Worm (Caenorhabditis elegans) whole organism, young adult: ENCODE data around the gene T01B7.5.

Experiments used
- B0019.2 ChIP-seq: fragments of 200-800 bp; sonication (Bioruptor generic); conservative IDR thresholded peaks from 2 replicates; pipeline ENCODE4 v1.3.6; 2022; ENCODE audit warnings: missing genetic modification reagents, missing genetic modification characterization, missing compliant biosample characterization
- B0336.3 ChIP-seq: fragments of 200-800 bp; sonication (Bioruptor generic); IDR thresholded peaks from 2 replicates; pipeline ENCODE4 v1.3.6; 2022; ENCODE audit warnings: missing genetic modification characterization, missing compliant biosample characterization
- C06A6.2 ChIP-seq: fragments of 200-800 bp; sonication (Bioruptor generic); conservative IDR thresholded peaks from 2 replicates; pipeline ENCODE4 v1.3.6; 2022; ENCODE audit warnings: missing genetic modification characterization, missing compliant biosample characterization
- D2030.7 ChIP-seq: fragments of 200-800 bp; sonication (Bioruptor generic); IDR thresholded peaks from 2 replicates; pipeline ENCODE4 v1.3.6; 2022; ENCODE audit warnings: missing genetic modification reagents, missing genetic modification characterization, missing compliant biosample characterization
- F52B5.7 ChIP-seq: sonication (generic microtip); optimal IDR thresholded peaks from 2 replicates; lab custom pipeline; 2016; ENCODE audit warnings: mild to moderate bottlenecking, missing genetic modification characterization, missing compliant biosample characterization
- K11D2.4 ChIP-seq: fragments of 200-800 bp; sonication (Bioruptor generic); IDR thresholded peaks from 2 replicates; pipeline ENCODE4 v1.3.6; 2022; ENCODE audit warnings: missing genetic modification reagents, missing genetic modification characterization, missing compliant biosample characterization
- T26A5.8 ChIP-seq: sonication (generic microtip); optimal IDR thresholded peaks from 2 replicates; lab custom pipeline; 2016; ENCODE audit warnings: missing genetic modification characterization, missing compliant biosample characterization
- Y53G8AR.9 ChIP-seq: fragments of 200-800 bp; sonication (Bioruptor generic); conservative IDR thresholded peaks from 2 replicates; pipeline ENCODE4 v1.3.6; 2022; ENCODE audit warnings: missing genetic modification reagents, missing genetic modification characterization, missing compliant biosample characterization
- Y67H2A.10 ChIP-seq: fragments of 200-800 bp; sonication (Bioruptor generic); conservative IDR thresholded peaks from 2 replicates; pipeline ENCODE4 v1.3.6; 2022; ENCODE audit warnings: missing genetic modification reagents, missing genetic modification characterization, missing compliant biosample characterization
- atf-7 ChIP-seq: sonication (generic microtip); optimal IDR thresholded peaks from 2 replicates; lab custom pipeline; 2017; ENCODE audit warnings: mild to moderate bottlenecking, missing genetic modification characterization, missing compliant biosample characterization
- attf-5 ChIP-seq: fragments of 200-800 bp; sonication (Bioruptor generic); optimal IDR thresholded peaks from 2 replicates; lab custom pipeline; 2018; ENCODE audit warnings: mild to moderate bottlenecking, missing genetic modification characterization, missing compliant biosample characterization
- ccch-3 ChIP-seq: fragments of 200-800 bp; sonication (Bioruptor generic); optimal IDR thresholded peaks from 2 replicates; lab custom pipeline; 2018; ENCODE audit warnings: mild to moderate bottlenecking, missing genetic modification characterization, missing compliant biosample characterization
- cebp-1 ChIP-seq, 2 experiments: fragments of 200-800 bp in 1 of 2; sonication (Bioruptor generic) in 1 of 2; sonication (generic microtip) in 1 of 2; IDR thresholded peaks in 1 of 2; optimal IDR thresholded peaks in 1 of 2; 2 replicates each; pipeline versions ENCODE4 v1.3.6 to Lab custom; 2017 to 2022; ENCODE audit warnings: missing compliant biosample characterization in 2 of 2, missing genetic modification characterization in 2 of 2, mild to moderate bottlenecking in 1 of 2, missing genetic modification reagents in 1 of 2, moderate library complexity in 1 of 2
- dox-1 ChIP-seq: fragments of 200-800 bp; sonication (Bioruptor generic); IDR thresholded peaks from 2 replicates; pipeline ENCODE4 v1.3.6; 2022; ENCODE audit warnings: missing genetic modification reagents, missing genetic modification characterization, missing compliant biosample characterization
- egl-44 ChIP-seq: fragments of 200-800 bp; sonication (Bioruptor generic); IDR thresholded peaks from 2 replicates; pipeline ENCODE4 v1.3.6; 2022; ENCODE audit warnings: missing genetic modification reagents, missing genetic modification characterization, missing compliant biosample characterization
- hmg-20 ChIP-seq: fragments of 200-800 bp; sonication (Bioruptor generic); IDR thresholded peaks from 2 replicates; pipeline ENCODE4 v1.3.6; 2022; ENCODE audit warnings: missing genetic modification reagents, missing genetic modification characterization, missing compliant biosample characterization
- hsf-1 ChIP-seq: fragments of 200-800 bp; sonication (Bioruptor generic); IDR thresholded peaks from 2 replicates; pipeline ENCODE4 v1.3.6; 2022; ENCODE audit warnings: missing genetic modification reagents, missing genetic modification characterization, missing compliant biosample characterization
- let-526 ChIP-seq: fragments of 200-800 bp; sonication (Bioruptor generic); IDR thresholded peaks from 2 replicates; pipeline ENCODE4 v1.3.6; 2022; ENCODE audit warnings: missing genetic modification reagents, missing genetic modification characterization, missing compliant biosample characterization
- let-607 ChIP-seq, 2 experiments: fragments of 200-800 bp in 1 of 2; sonication (Bioruptor generic) in 1 of 2; sonication (generic microtip) in 1 of 2; optimal IDR thresholded peaks; 2 replicates each; lab custom pipeline; 2016 to 2018; ENCODE audit warnings: mild to moderate bottlenecking in 2 of 2, missing compliant biosample characterization in 2 of 2, missing genetic modification characterization in 2 of 2, moderate library complexity in 2 of 2, missing genotype in 1 of 2
- lin-40 ChIP-seq: sonication (generic microtip); optimal IDR thresholded peaks from 2 replicates; lab custom pipeline; 2016; ENCODE audit warnings: missing genetic modification characterization, mild to moderate bottlenecking, missing compliant biosample characterization, missing genotype, missing genetic modification reagents
- lsl-1 ChIP-seq: fragments of 200-800 bp; sonication (Bioruptor generic); optimal IDR thresholded peaks from 2 replicates; lab custom pipeline; 2018; ENCODE audit warnings: mild to moderate bottlenecking, missing genetic modification characterization, moderate library complexity, missing compliant biosample characterization
- madf-10 ChIP-seq: sonication (generic microtip); optimal IDR thresholded peaks from 2 replicates; lab custom pipeline; 2016; ENCODE audit warnings: mild to moderate bottlenecking, missing genetic modification characterization, missing compliant biosample characterization
- madf-3 ChIP-seq: fragments of 200-800 bp; sonication (Bioruptor generic); IDR thresholded peaks from 2 replicates; pipeline ENCODE4 v1.3.6; 2022; ENCODE audit warnings: missing genetic modification reagents, missing genetic modification characterization, missing compliant biosample characterization
- mcd-1 ChIP-seq: fragments of 200-800 bp; sonication (Bioruptor generic); IDR thresholded peaks from 2 replicates; pipeline ENCODE4 v1.3.6; 2022; ENCODE audit warnings: missing genetic modification reagents, missing genetic modification characterization, missing compliant biosample characterization
- nfyb-1 ChIP-seq: fragments of 200-800 bp; sonication (Bioruptor generic); IDR thresholded peaks from 2 replicates; pipeline ENCODE4 v1.3.6; 2022; ENCODE audit warnings: missing genetic modification reagents, missing genetic modification characterization, missing compliant biosample characterization
- nhr-27 ChIP-seq: fragments of 200-800 bp; sonication (Bioruptor generic); optimal IDR thresholded peaks from 2 replicates; lab custom pipeline; 2018; ENCODE audit warnings: mild to moderate bottlenecking, missing genetic modification characterization, moderate library complexity, missing compliant biosample characterization
- nhr-80 ChIP-seq: sonication (generic microtip); optimal IDR thresholded peaks from 2 replicates; lab custom pipeline; 2016; ENCODE audit warnings: missing genetic modification characterization, missing compliant biosample characterization
- nhr-90 ChIP-seq: sonication (generic microtip); optimal IDR thresholded peaks from 2 replicates; lab custom pipeline; 2016; ENCODE audit warnings: missing genotype, mild to moderate bottlenecking, missing genetic modification characterization, missing compliant biosample characterization
- pha-4 ChIP-seq: fragments of 150-350 bp; sonication (generic microtip); optimal IDR thresholded peaks from 2 replicates; lab custom pipeline; 2014; ENCODE audit warnings: missing biosample characterization, missing genetic modification reagents, missing genetic modification characterization
- rec-8 ChIP-seq, 2 experiments: sonication (generic microtip); optimal IDR thresholded peaks; 2 replicates each; lab custom pipeline; 2016; ENCODE audit warnings: mild to moderate bottlenecking in 2 of 2, missing genetic modification characterization in 2 of 2, missing genetic modification reagents in 2 of 2, missing genotype in 2 of 2, missing biosample characterization in 1 of 2, missing compliant biosample characterization in 1 of 2, moderate library complexity in 1 of 2
- sdz-38 ChIP-seq: sonication (generic microtip); optimal IDR thresholded peaks from 2 replicates; lab custom pipeline; 2016; ENCODE audit warnings: missing genotype, missing genetic modification characterization, missing compliant biosample characterization
- somi-1 ChIP-seq: fragments of 200-800 bp; sonication (Bioruptor generic); optimal IDR thresholded peaks from 2 replicates; lab custom pipeline; 2018; ENCODE audit warnings: mild to moderate bottlenecking, missing genetic modification characterization, missing compliant biosample characterization
- tbp1 ChIP-seq: fragments of 200-800 bp; sonication (Bioruptor generic); optimal IDR thresholded peaks from 2 replicates; lab custom pipeline; 2018; ENCODE audit warnings: mild to moderate bottlenecking, missing genetic modification characterization, missing compliant biosample characterization
- tlf-1 ChIP-seq: fragments of 200-800 bp; sonication (Bioruptor generic); optimal IDR thresholded peaks from 2 replicates; lab custom pipeline; 2018; ENCODE audit warnings: mild to moderate bottlenecking, missing genetic modification characterization, missing compliant biosample characterization
- unc-62 ChIP-seq: fragments of 150-350 bp; optimal IDR thresholded peaks from 2 replicates; lab custom pipeline; 2014; ENCODE audit warnings: missing biosample characterization, missing genetic modification reagents, missing genetic modification characterization
- ztf-22 ChIP-seq: fragments of 200-800 bp; sonication (Bioruptor generic); optimal IDR thresholded peaks from 2 replicates; lab custom pipeline; 2018; ENCODE audit warnings: mild to moderate bottlenecking, missing genetic modification characterization, moderate library complexity, missing compliant biosample characterization
- ztf-26 ChIP-seq: sonication (generic microtip); optimal IDR thresholded peaks from 2 replicates; lab custom pipeline; 2017; ENCODE audit warnings: missing genetic modification characterization, missing compliant biosample characterization
- ztf-28 ChIP-seq: fragments of 200-800 bp; sonication (Bioruptor generic); IDR thresholded peaks from 2 replicates; pipeline ENCODE4 v1.3.6; 2022; ENCODE audit warnings: missing genetic modification reagents, missing genetic modification characterization, missing compliant biosample characterization

Gene T01B7.5

DNA sequence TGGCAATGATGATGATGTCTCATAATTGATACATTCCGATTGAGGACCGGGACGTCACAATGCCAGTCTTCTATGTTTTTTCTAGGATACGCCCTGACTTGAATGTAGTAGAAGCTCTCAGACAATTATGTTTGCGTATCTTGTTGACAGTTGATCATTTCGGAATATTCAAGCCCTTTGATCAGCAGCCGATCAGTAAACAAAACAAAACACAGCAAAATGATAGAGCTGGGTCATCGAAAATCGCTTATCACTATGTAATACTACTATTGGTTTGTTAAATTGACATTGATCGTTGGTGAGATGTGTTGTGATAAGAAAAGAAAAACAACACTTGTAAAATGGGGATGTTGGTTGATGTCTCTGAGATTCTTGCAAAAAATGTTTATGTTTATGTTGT, 21.6 kb downstream of the T01B7.5 start:
- TF ChIP-seq attf-5 (GFP tag; lab: Kevin White, UChicago) (no peak), F52B5.7 (no peak), hsf-1 (GFP tag; lab: Robert Waterston, UW) (no peak)
- TF ChIP-seq, all 124 proteins: peak for 0

DNA sequence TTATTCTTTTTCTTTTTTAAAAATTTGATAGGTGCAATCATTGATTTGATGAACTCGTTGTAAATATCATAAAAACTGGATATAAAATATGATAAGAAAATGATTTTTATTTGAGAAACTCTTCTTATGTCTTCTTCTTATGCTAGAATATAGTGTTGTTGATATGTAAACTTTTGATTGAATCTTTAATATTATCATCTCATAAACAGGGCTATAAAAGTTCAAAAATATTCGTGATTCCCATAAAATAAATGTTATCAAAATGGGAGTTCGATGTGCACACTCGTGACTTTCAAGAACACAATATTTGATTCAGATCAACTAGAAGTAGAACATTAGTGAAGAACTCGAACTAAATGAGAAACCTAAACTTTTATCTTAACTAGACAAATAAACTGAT, 22.3 kb downstream of the T01B7.5 start:
- TF ChIP-seq unc-62 (GFP tag; lab: Kevin White, UChicago) (peak; percentile 14), T26A5.8 (tag; lab: Kevin White, UChicago) (no peak)
- TF ChIP-seq, all 124 proteins: peak for 1

DNA sequence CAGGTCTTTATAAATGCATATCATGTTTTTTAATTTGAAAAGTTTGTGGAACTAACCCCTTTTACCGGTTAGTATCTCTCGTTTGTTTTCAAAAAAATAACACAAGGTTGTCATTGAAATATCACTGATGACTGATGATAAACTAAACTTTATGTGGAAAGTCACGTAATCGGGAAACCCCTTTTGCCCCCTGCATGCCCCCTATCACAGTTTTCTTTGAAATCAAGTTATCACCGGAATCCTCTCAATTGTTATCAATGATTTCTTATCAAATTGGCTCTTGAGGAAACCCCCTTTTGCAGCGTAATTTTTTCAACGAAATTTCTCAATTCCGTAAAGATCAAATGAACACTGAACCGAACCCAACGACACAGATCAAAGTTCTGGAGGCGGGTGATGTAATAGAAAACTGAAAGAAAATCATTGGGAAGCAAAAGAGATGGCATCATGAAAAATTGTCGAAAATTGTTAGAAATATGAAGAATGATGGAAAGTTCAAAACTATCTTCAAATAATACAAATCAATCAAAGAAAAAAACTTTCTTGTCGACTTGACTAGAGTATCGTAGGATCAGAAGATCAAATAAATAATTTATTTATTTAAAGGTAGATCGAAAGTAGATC, 23.8 kb downstream of the T01B7.5 start:
- TF ChIP-seq ztf-22, result peak; percentile 50
- peak; percentile 10 for TF ChIP-seq nhr-90 (tag; lab: Kevin White, UChicago)
- no peak for TF ChIP-seq lsl-1 (GFP tag; lab: Kevin White, UChicago)
- peak; percentile 58 for TF ChIP-seq B0336.3 (GFP tag; lab: Robert Waterston, UW)
- TF ChIP-seq ztf-26 (tag; lab: Kevin White, UChicago), result peak; percentile 73
- peak; percentile 70 for TF ChIP-seq somi-1 (GFP tag; lab: Kevin White, UChicago)
- no peak for TF ChIP-seq cebp-1 (GFP tag; IDR thresholded peaks at IDR 0.05; lab: Robert Waterston, UW)
- TF ChIP-seq cebp-1 (tag; optimal IDR thresholded peaks at IDR 0.05; lab: Kevin White, UChicago), result peak; percentile 36
- peak; percentile 11; the same call in 1 of the 2 replicates for TF ChIP-seq mcd-1 (GFP tag; lab: Robert Waterston, UW)
- no peak for TF ChIP-seq ztf-28
- peak; percentile 5 for TF ChIP-seq madf-10 (tag; lab: Kevin White, UChicago)
- TF ChIP-seq lin-40 (tag; lab: Kevin White, UChicago), result peak; percentile 72
- TF ChIP-seq nhr-80 (tag; lab: Kevin White, UChicago), result peak; percentile 90
- TF ChIP-seq egl-44, result peak; percentile 60; the same call in 1 of the 2 replicates
- TF ChIP-seq madf-3, result no peak
- TF ChIP-seq hmg-20 (GFP tag; lab: Robert Waterston, UW), result no peak
- no peak for TF ChIP-seq B0019.2 (GFP tag; lab: Robert Waterston, UW)
- TF ChIP-seq tlf-1 (GFP tag; lab: Kevin White, UChicago), result peak; percentile 28
- peak in 1 of 2 experiments; percentile 3 for TF ChIP-seq let-607 (tag; optimal IDR thresholded peaks at IDR 0.05; lab: Kevin White, UChicago)
- peak; percentile 14 for TF ChIP-seq tbp1
- no peak for TF ChIP-seq nhr-27 (tag; lab: Kevin White, UChicago)
- TF ChIP-seq D2030.7 (GFP tag; lab: Robert Waterston, UW), result no peak
- TF ChIP-seq atf-7 (tag; lab: Kevin White, UChicago), result peak; percentile 78
- no peak for TF ChIP-seq K11D2.4 (GFP tag; lab: Robert Waterston, UW)
- TF ChIP-seq dox-1 (GFP tag; lab: Robert Waterston, UW), result peak; percentile 48; the same call in 1 of the 2 replicates
- TF ChIP-seq nfyb-1 (GFP tag; lab: Robert Waterston, UW), result peak; percentile 21; the same call in 1 of the 2 replicates
- no peak for TF ChIP-seq Y67H2A.10 (GFP tag; lab: Robert Waterston, UW)
- 0 out of 2 replicates have a peak, but pooled peaks have one; percentile 21 for TF ChIP-seq let-526 (GFP tag; lab: Robert Waterston, UW)
- TF ChIP-seq, all 124 proteins: peak for 18

DNA sequence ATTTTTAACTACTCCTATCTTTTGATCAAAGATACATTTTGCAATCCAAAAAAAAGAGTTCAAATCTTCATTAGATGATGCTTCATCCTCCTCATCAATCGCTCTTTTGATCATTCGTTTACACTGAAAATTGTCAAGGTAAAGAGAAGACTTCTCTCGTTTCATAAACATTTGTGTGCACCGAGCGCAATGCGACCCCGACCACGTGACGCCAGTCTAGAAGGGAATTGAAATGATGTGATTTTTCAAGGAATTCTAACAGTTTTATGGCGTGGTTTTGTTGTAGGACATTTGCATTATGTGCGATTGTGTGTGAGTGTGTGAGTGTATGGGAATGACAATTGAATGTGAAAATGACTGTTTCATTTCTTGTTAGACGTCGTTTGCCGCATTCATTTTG, 24.6 kb downstream of the T01B7.5 start:
- TF ChIP-seq B0336.3 (GFP tag; lab: Robert Waterston, UW), result no peak
- TF ChIP-seq somi-1 (GFP tag; lab: Kevin White, UChicago), result peak; percentile 34
- no peak for TF ChIP-seq pha-4 (tag; lab: Kevin White, UChicago)
- no peak for TF ChIP-seq Y53G8AR.9 (GFP tag; lab: Robert Waterston, UW)
- no peak for TF ChIP-seq rec-8 (tag; optimal IDR thresholded peaks at IDR 0.05; lab: Kevin White, UChicago)
- TF ChIP-seq egl-44, result no peak
- peak; percentile 33 for TF ChIP-seq nhr-80 (tag; lab: Kevin White, UChicago)
- TF ChIP-seq ztf-22, result peak; percentile 19
- TF ChIP-seq Y67H2A.10 (GFP tag; lab: Robert Waterston, UW), result no peak
- no peak for TF ChIP-seq cebp-1 (GFP tag; IDR thresholded peaks at IDR 0.05; lab: Robert Waterston, UW)
- TF ChIP-seq cebp-1 (tag; optimal IDR thresholded peaks at IDR 0.05; lab: Kevin White, UChicago), result peak; percentile 35
- peak; percentile 47; the same call in 1 of the 2 replicates for TF ChIP-seq C06A6.2 (GFP tag; lab: Robert Waterston, UW)
- no peak for TF ChIP-seq sdz-38 (tag; lab: Kevin White, UChicago)
- TF ChIP-seq ccch-3 (GFP tag; lab: Kevin White, UChicago), result no peak
